Worm (Caenorhabditis elegans) whole organism, L1 larva: ENCODE measurements around the gene sas-5.

ENCODE experiments used
- C04F5.9 ChIP-seq: sonication (generic microtip); optimal IDR thresholded peaks from 2 replicates; lab custom pipeline; 2016; ENCODE audit warnings: missing genetic modification characterization, missing compliant biosample characterization
- aha-1 ChIP-seq: fragments of 150-350 bp; optimal IDR thresholded peaks from 2 replicates; lab custom pipeline; 2014; ENCODE audit warnings: missing biosample characterization, missing genetic modification characterization
- alr-1 ChIP-seq: fragments of 200-800 bp; sonication (Bioruptor generic); optimal IDR thresholded peaks from 2 replicates; lab custom pipeline; 2018; ENCODE audit warnings: borderline replicate concordance, mild to moderate bottlenecking, missing genetic modification characterization, missing compliant biosample characterization
- ama-1 ChIP-seq: fragments of 150-350 bp; optimal IDR thresholded peaks from 2 replicates; lab custom pipeline; 2014
- blmp-1 ChIP-seq: fragments of 150-350 bp; optimal IDR thresholded peaks from 2 replicates; lab custom pipeline; 2014; ENCODE audit warnings: missing biosample characterization, missing genetic modification characterization
- ceh-82 ChIP-seq, 3 experiments: fragments of 150-350 bp in 1 of 3; sonication (generic microtip) in 2 of 3; optimal IDR thresholded peaks; 2 replicates each; lab custom pipeline; 2014 to 2017; ENCODE audit warnings: missing biosample characterization in 3 of 3, missing genetic modification characterization in 3 of 3
- ceh-90 ChIP-seq: sonication (generic microtip); optimal IDR thresholded peaks from 2 replicates; lab custom pipeline; 2016; ENCODE audit warnings: missing genetic modification characterization, missing compliant biosample characterization
- dpl-1 ChIP-seq, 3 experiments: fragments of 150-350 bp in 2 of 3; sonication (generic microtip) in 1 of 3; optimal IDR thresholded peaks; 2 replicates each; lab custom pipeline; 2014 to 2017; ENCODE audit warnings: missing biosample characterization in 3 of 3, missing genetic modification characterization in 3 of 3, missing genetic modification reagents in 3 of 3
- efl-1 ChIP-seq, 4 experiments: fragments of 150-350 bp; optimal IDR thresholded peaks in 3 of 4; peaks in 1 of 4; 1 replicate in 1 of 4; 2 replicates in 3 of 4; lab custom pipeline; 2014; ENCODE audit warnings: missing biosample characterization in 2 of 4, missing genetic modification characterization in 2 of 4, missing genetic modification reagents in 2 of 4
- efl-3 ChIP-seq: fragments of 200-800 bp; sonication (Bioruptor generic); optimal IDR thresholded peaks from 2 replicates; lab custom pipeline; 2018; ENCODE audit warnings: mild to moderate bottlenecking, missing genetic modification characterization, missing compliant biosample characterization
- egl-13 ChIP-seq: sonication (generic microtip); optimal IDR thresholded peaks from 2 replicates; lab custom pipeline; 2016; ENCODE audit warnings: missing genotype, missing genetic modification reagents, missing genetic modification characterization, missing compliant biosample characterization
- egl-27 ChIP-seq, 2 experiments: fragments of 150-350 bp in 1 of 2; sonication (generic microtip); optimal IDR thresholded peaks; 3 replicates each; lab custom pipeline; 2017 to 2018; ENCODE audit warnings: missing biosample characterization in 2 of 2, missing genetic modification characterization in 2 of 2, missing genetic modification reagents in 2 of 2
- elt-2 ChIP-seq: sonication (generic microtip); optimal IDR thresholded peaks from 2 replicates; lab custom pipeline; 2016; ENCODE audit warnings: missing genetic modification characterization, mild to moderate bottlenecking, inconsistent platforms, missing compliant biosample characterization, missing genetic modification reagents
- ets-5 ChIP-seq: fragments of 200-800 bp; sonication (Bioruptor generic); IDR thresholded peaks from 2 replicates; pipeline ENCODE4 v1.3.6; 2022; ENCODE audit warnings: missing genetic modification characterization, missing compliant biosample characterization
- fkh-10 ChIP-seq: sonication (generic microtip); optimal IDR thresholded peaks from 2 replicates; lab custom pipeline; 2017; ENCODE audit warnings: missing biosample characterization, missing genetic modification reagents, missing genetic modification characterization
- fos-1 ChIP-seq: fragments of 150-350 bp; optimal IDR thresholded peaks from 2 replicates; lab custom pipeline; 2014; ENCODE audit warnings: missing biosample characterization, missing genetic modification characterization
- grh-1 ChIP-seq: fragments of 200-800 bp; sonication (Bioruptor generic); IDR thresholded peaks from 2 replicates; pipeline ENCODE4 v1.3.6; 2022; ENCODE audit warnings: missing genetic modification reagents, missing genetic modification characterization, missing compliant biosample characterization
- irx-1 ChIP-seq: sonication (generic microtip); optimal IDR thresholded peaks from 2 replicates; lab custom pipeline; 2016; ENCODE audit warnings: missing genetic modification characterization, missing compliant biosample characterization
- isw-1 ChIP-seq: fragments of 200-800 bp; sonication (Bioruptor generic); IDR thresholded peaks from 2 replicates; pipeline ENCODE4 v1.3.6; 2022; ENCODE audit warnings: missing genetic modification characterization, missing compliant biosample characterization
- jun-1 ChIP-seq: fragments of 150-350 bp; optimal IDR thresholded peaks from 2 replicates; lab custom pipeline; 2014; ENCODE audit warnings: missing biosample characterization, missing genetic modification reagents, missing genetic modification characterization
- lin-13 ChIP-seq: fragments of 150-350 bp; optimal IDR thresholded peaks from 2 replicates; lab custom pipeline; 2014; ENCODE audit warnings: missing biosample characterization, missing genetic modification reagents, missing genetic modification characterization
- lin-14 ChIP-seq: fragments of 200-800 bp; sonication (Bioruptor generic); optimal IDR thresholded peaks from 2 replicates; lab custom pipeline; 2018; ENCODE audit warnings: mild to moderate bottlenecking, missing genetic modification characterization, moderate library complexity, missing compliant biosample characterization
- lin-39 ChIP-seq: fragments of 150-350 bp; optimal IDR thresholded peaks from 2 replicates; lab custom pipeline; 2014; ENCODE audit warnings: missing biosample characterization, missing genetic modification reagents, missing genetic modification characterization
- lsy-2 ChIP-seq, 2 experiments: fragments of 150-350 bp; optimal IDR thresholded peaks; 2 replicates each; lab custom pipeline; 2014; ENCODE audit warnings: missing biosample characterization in 2 of 2, missing genetic modification characterization in 2 of 2
- mdl-1 ChIP-seq, 2 experiments: fragments of 150-350 bp; optimal IDR thresholded peaks; 2 replicates each; lab custom pipeline; 2014 to 2017; ENCODE audit warnings: missing biosample characterization in 2 of 2, missing genetic modification characterization in 2 of 2, inconsistent platforms in 1 of 2
- mef-2 ChIP-seq: fragments of 150-350 bp; optimal IDR thresholded peaks from 2 replicates; lab custom pipeline; 2014; ENCODE audit warnings: missing biosample characterization, missing genetic modification characterization
- mep-1 ChIP-seq: fragments of 150-350 bp; optimal IDR thresholded peaks from 2 replicates; lab custom pipeline; 2014; ENCODE audit warnings: missing biosample characterization, missing genetic modification characterization
- nhr-11 ChIP-seq: fragments of 150-350 bp; optimal IDR thresholded peaks from 2 replicates; lab custom pipeline; 2014; ENCODE audit warnings: missing biosample characterization, missing genetic modification characterization
- nhr-12 ChIP-seq: sonication (generic microtip); optimal IDR thresholded peaks from 2 replicates; lab custom pipeline; 2017; ENCODE audit warnings: missing biosample characterization, missing genetic modification characterization
- nhr-19 ChIP-seq: fragments of 200-800 bp; sonication (Bioruptor generic); conservative IDR thresholded peaks from 2 replicates; pipeline ENCODE4 v1.3.6; 2022; ENCODE audit warnings: missing genetic modification characterization, missing compliant biosample characterization
- nhr-20 ChIP-seq: sonication (generic microtip); optimal IDR thresholded peaks from 2 replicates; lab custom pipeline; 2016; ENCODE audit warnings: mild to moderate bottlenecking, missing genetic modification characterization, missing compliant biosample characterization
- nhr-237 ChIP-seq: fragments of 150-350 bp; optimal IDR thresholded peaks from 2 replicates; lab custom pipeline; 2014; ENCODE audit warnings: missing biosample characterization, missing genetic modification characterization
- nhr-84 ChIP-seq: sonication (generic microtip); optimal IDR thresholded peaks from 2 replicates; lab custom pipeline; 2017; ENCODE audit warnings: missing biosample characterization, missing genetic modification characterization
- nhr-85 ChIP-seq: sonication (generic microtip); peaks from one replicate; lab custom pipeline; 2016; ENCODE audit warnings: missing genetic modification characterization, inconsistent platforms, missing compliant biosample characterization
- pag-3 ChIP-seq: sonication (generic microtip); optimal IDR thresholded peaks from 2 replicates; lab custom pipeline; 2017; ENCODE audit warnings: missing genetic modification characterization, mild to moderate bottlenecking, missing compliant biosample characterization, antibody characterized with exemption, borderline replicate concordance; ENCODE audit not compliant: insufficient read depth
- pax-3 ChIP-seq: fragments of 200-800 bp; sonication (Bioruptor generic); optimal IDR thresholded peaks from 2 replicates; lab custom pipeline; 2018; ENCODE audit warnings: mild to moderate bottlenecking, missing genetic modification characterization, moderate library complexity, missing compliant biosample characterization
- rnt-1 ChIP-seq: sonication (generic microtip); optimal IDR thresholded peaks from 2 replicates; lab custom pipeline; 2016; ENCODE audit warnings: mild to moderate bottlenecking, missing genetic modification characterization, moderate library complexity, missing compliant biosample characterization
- snu-23 ChIP-seq: sonication (generic microtip); optimal IDR thresholded peaks from 2 replicates; lab custom pipeline; 2016; ENCODE audit warnings: missing genetic modification characterization, missing compliant biosample characterization
- tbx-2 ChIP-seq: sonication (generic microtip); optimal IDR thresholded peaks from 2 replicates; lab custom pipeline; 2016; ENCODE audit warnings: missing genetic modification characterization, missing compliant biosample characterization
- tlp-1 ChIP-seq: fragments of 150-350 bp; optimal IDR thresholded peaks from 2 replicates; lab custom pipeline; 2014; ENCODE audit warnings: missing biosample characterization, missing genetic modification characterization
- unc-62 ChIP-seq: fragments of 150-350 bp; optimal IDR thresholded peaks from 2 replicates; lab custom pipeline; 2014; ENCODE audit warnings: missing biosample characterization, missing genetic modification reagents, missing genetic modification characterization
- unc-86 ChIP-seq: sonication (generic microtip); optimal IDR thresholded peaks from 2 replicates; lab custom pipeline; 2016; ENCODE audit warnings: missing genetic modification characterization, missing compliant biosample characterization
- unc-98 ChIP-seq: fragments of 200-800 bp; sonication (Bioruptor generic); IDR thresholded peaks from 2 replicates; pipeline ENCODE4 v1.3.6; 2022; ENCODE audit warnings: missing genetic modification characterization, missing compliant biosample characterization
- vab-15 ChIP-seq: sonication (generic microtip); optimal IDR thresholded peaks from 2 replicates; lab custom pipeline; 2017; ENCODE audit warnings: missing genotype, mild to moderate bottlenecking, missing genetic modification characterization, missing compliant biosample characterization
- xbp-1 ChIP-seq: sonication (generic microtip); optimal IDR thresholded peaks from 2 replicates; lab custom pipeline; 2016; ENCODE audit warnings: missing genetic modification characterization, missing compliant biosample characterization
- zip-4 ChIP-seq: fragments of 200-800 bp; sonication (Bioruptor generic); optimal IDR thresholded peaks from 2 replicates; lab custom pipeline; 2018; ENCODE audit warnings: mild to moderate bottlenecking, missing genetic modification characterization, moderate library complexity, missing compliant biosample characterization

sas-5 gene

DNA sequence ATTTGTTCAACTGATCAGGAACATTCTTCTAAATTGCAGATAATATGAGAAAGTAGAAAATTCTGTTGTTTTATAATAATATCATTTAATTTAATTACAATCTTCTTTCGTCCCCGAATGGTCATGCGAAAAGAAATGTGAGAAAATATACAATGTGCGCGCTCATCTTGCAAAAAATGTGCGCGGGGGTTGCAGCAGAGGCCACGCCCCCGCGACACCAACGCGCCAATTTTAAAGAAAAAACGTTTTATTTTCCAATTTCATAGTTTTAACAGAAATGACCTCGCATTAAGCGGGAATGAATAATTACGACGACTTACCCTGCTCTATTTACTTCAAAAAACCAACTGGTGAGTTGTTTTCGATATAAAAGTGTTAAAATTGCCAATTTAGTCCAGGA lies at the start of gene sas-5 (continued):
- TF ChIP-seq unc-62 (GFP tag; lab: Kevin White, UChicago): no peak
- no peak for TF ChIP-seq aha-1 (tag; lab: Kevin White, UChicago)
- peak; percentile 89 for TF ChIP-seq nhr-85
- peak; percentile 72 for TF ChIP-seq mep-1
- no peak for TF ChIP-seq alr-1 (tag; lab: Kevin White, UChicago)
- peak; percentile 51 to 93 for TF ChIP-seq efl-1 (optimal IDR thresholded peaks at IDR 0.05; lab: Kevin White, UChicago)
- TF ChIP-seq efl-1 (GFP tag; optimal IDR thresholded peaks at IDR 0.05 in 1 of 2; lab: Kevin White, UChicago): peak; percentile 89 to 99
- TF ChIP-seq zip-4 (GFP tag; lab: Kevin White, UChicago): peak; percentile 41
- TF ChIP-seq pax-3 (tag; lab: Kevin White, UChicago): peak; percentile 25
- no peak for TF ChIP-seq egl-27 (tag; optimal IDR thresholded peaks at IDR 0.05; lab: Kevin White, UChicago)
- TF ChIP-seq fos-1 (tag; lab: Kevin White, UChicago): no peak
- TF ChIP-seq xbp-1: peak; percentile 80
- TF ChIP-seq dpl-1 (GFP tag; optimal IDR thresholded peaks at IDR 0.05; lab: Kevin White, UChicago): peak; percentile 85 to 92 (median 90)
- peak; percentile 35 for TF ChIP-seq lin-39 (tag; lab: Kevin White, UChicago)
- peak; percentile 75 to 76 for TF ChIP-seq lsy-2 (tag; optimal IDR thresholded peaks at IDR 0.05; lab: Kevin White, UChicago)
- no peak for TF ChIP-seq fkh-10 (GFP tag; lab: Kevin White, UChicago)
- TF ChIP-seq lin-14 (GFP tag; lab: Kevin White, UChicago): peak; percentile 73
- peak; percentile 64 for TF ChIP-seq elt-2 (tag; lab: Kevin White, UChicago)
- TF ChIP-seq grh-1: peak; percentile 65
- no peak for TF ChIP-seq ceh-90 (tag; lab: Kevin White, UChicago)
- peak; percentile 91 for TF ChIP-seq rnt-1 (tag; lab: Kevin White, UChicago)
- TF ChIP-seq snu-23: peak; percentile 86
- no peak for TF ChIP-seq tlp-1 (tag; lab: Kevin White, UChicago)
- peak; percentile 86 for TF ChIP-seq nhr-20
- TF ChIP-seq mef-2 (tag; lab: Kevin White, UChicago): no peak
- TF ChIP-seq mdl-1 (tag; optimal IDR thresholded peaks at IDR 0.05; lab: Kevin White, UChicago): peak in 1 of 2 experiments; percentile 65
- peak; percentile 95 to 96 (median 96) for TF ChIP-seq ceh-82 (tag; optimal IDR thresholded peaks at IDR 0.05; lab: Kevin White, UChicago)
- no peak for TF ChIP-seq ets-5
- TF ChIP-seq nhr-19 (GFP tag; lab: Robert Waterston, UW): peak; percentile 82
- peak; percentile 55 for TF ChIP-seq isw-1
- TF ChIP-seq irx-1 (tag; lab: Kevin White, UChicago): peak; percentile 59

DNA sequence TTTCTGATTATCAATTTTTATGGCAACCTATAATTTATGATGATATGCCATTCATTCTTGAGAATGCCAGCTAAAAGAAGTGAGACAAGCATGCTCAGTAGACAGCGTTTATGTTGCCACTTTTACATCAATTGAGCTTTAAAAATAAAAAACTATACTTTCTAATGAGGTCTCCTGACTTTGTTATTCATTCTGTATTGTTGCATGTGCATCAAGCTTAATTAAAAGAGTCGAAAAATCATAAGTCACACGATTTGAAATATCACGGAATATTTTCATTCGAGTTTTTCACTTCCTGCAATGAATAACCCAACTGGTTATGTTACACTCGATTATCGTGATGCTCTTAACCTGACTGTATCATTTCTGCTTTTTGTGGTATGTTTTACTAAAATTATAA lies 47.9 kb upstream of the sas-5 start, which contains the start of gene srx-86:
Gene srx-86 (plus strand): TSS at position 301 of the 400 bp plus-strand sequence.
- no peak for TF ChIP-seq vab-15 (tag; lab: Kevin White, UChicago)
- TF ChIP-seq, all 84 proteins: peak for 0

DNA sequence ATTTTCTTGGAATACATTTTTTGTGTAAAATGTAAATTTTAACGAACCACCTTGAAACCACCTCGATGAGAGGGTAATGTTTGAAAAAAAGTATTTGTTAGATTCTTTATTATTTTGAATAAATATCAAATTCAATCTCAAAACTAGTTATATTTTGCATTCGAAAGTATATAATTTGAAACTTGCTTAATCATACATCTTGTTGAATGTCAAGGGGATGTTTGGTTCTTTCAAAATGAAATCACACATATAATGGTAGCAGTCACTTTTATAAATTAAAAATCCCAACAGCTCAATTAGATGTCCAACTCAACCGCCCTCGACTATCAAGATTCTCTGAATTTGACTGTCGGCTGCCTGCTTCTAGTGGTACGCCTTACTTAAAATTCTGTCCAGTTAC lies 46.0 kb upstream of the sas-5 start, which contains the start of gene srx-87:
Gene srx-87 (plus strand): TSS at position 301 of the 400 bp plus-strand sequence.
- TF ChIP-seq efl-1 (optimal IDR thresholded peaks at IDR 0.05; lab: Kevin White, UChicago) (no peak), efl-1 (GFP tag; optimal IDR thresholded peaks at IDR 0.05 in 1 of 2; lab: Kevin White, UChicago) (peak in 1 of 2 experiments; percentile 17), grh-1 (no peak)

DNA sequence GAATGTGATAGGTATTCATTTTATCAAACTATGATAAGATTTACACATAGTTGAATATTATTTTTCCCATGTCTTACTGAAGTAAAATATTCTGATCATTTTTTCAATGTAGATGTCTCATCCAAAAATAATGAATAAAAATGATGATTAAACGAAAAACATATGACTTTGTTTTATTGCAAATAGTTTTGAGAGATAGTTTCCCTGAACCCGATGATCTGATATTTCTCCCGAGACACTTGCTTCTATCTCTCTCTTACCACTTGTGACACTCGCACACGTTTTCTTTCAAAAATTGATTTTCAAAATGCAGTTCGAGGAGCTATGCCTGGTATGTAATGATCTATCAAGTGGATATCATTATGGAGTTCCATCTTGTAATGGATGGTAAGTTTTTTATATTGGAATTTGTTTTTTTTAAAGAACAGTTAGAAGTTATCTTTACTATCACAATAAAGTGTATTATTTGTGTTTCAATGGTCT lies 40.3 kb upstream of the sas-5 start, which contains the start of the genes nhr-101 and pms-2:
Gene nhr-101 (plus strand): TSS at position 308 of the 483 bp plus-strand sequence.
Gene pms-2 (minus strand): TSS at position 433 of the 483 bp plus-strand sequence.
- no peak for TF ChIP-seq irx-1 (tag; lab: Kevin White, UChicago)
- no peak for TF ChIP-seq egl-13 (tag; lab: Kevin White, UChicago)
- peak; percentile 50 for TF ChIP-seq snu-23
- TF ChIP-seq mep-1: peak; percentile 13
- no peak for TF ChIP-seq nhr-237 (tag; lab: Kevin White, UChicago)
- no peak for TF ChIP-seq nhr-12
- TF ChIP-seq unc-98 (GFP tag; lab: Robert Waterston, UW): no peak
- peak; percentile 38 for TF ChIP-seq blmp-1 (tag; lab: Kevin White, UChicago)
- peak; percentile 76 for TF ChIP-seq nhr-85
- TF ChIP-seq pax-3 (tag; lab: Kevin White, UChicago): no peak
- no peak for TF ChIP-seq C04F5.9 (tag; lab: Kevin White, UChicago)
- TF ChIP-seq xbp-1: no peak
- TF ChIP-seq jun-1: no peak
- TF ChIP-seq ama-1 (lab: Kevin White, UChicago): no peak
- TF ChIP-seq tbx-2 (tag; lab: Kevin White, UChicago): no peak
- TF ChIP-seq dpl-1 (GFP tag; optimal IDR thresholded peaks at IDR 0.05; lab: Kevin White, UChicago): peak in 2 of 3 experiments; percentile 6 to 14
- TF ChIP-seq unc-86 (tag; lab: Kevin White, UChicago): no peak
- no peak for TF ChIP-seq pag-3 (tag; lab: Kevin White, UChicago)
- peak; percentile 61 for TF ChIP-seq lin-14 (GFP tag; lab: Kevin White, UChicago)
- TF ChIP-seq lin-13 (GFP tag; lab: Kevin White, UChicago): no peak
- TF ChIP-seq nhr-84 (tag; lab: Kevin White, UChicago): no peak
- TF ChIP-seq nhr-11 (tag; lab: Kevin White, UChicago): no peak
- TF ChIP-seq efl-3 (GFP tag; lab: Kevin White, UChicago): no peak
